Fruit fly (Drosophila melanogaster) S2 (cell line): Measurements from ENCODE around the gene Ppn.

Experiments
- CG8478 ChIP-seq: fragments of >200 bp; optimal IDR thresholded peaks from 2 replicates; lab custom pipeline; 2018
- CTCF ChIP-seq, 2 experiments: fragments of >200 bp; optimal IDR thresholded peaks; 2 replicates each; lab custom pipeline; 2018

dm6 chr3R:28558801-28559200, 18.7 kb upstream of the Ppn start:
- TF ChIP-seq CG8478 (no peak), CTCF (optimal IDR thresholded peaks at IDR 0.05; lab: Kevin White, UChicago) (no peak)
